Worm (Caenorhabditis elegans) whole organism, young adult: ENCODE measurements around the gene F58G1.3.

ENCODE experiments used
- B0019.2 ChIP-seq: fragments of 200-800 bp; sonication (Bioruptor generic); conservative IDR thresholded peaks from 2 replicates; pipeline ENCODE4 v1.3.6; 2022; ENCODE audit warnings: missing genetic modification reagents, missing genetic modification characterization, missing compliant biosample characterization
- B0035.1 ChIP-seq: sonication (generic microtip); optimal IDR thresholded peaks from 2 replicates; lab custom pipeline; 2016; ENCODE audit warnings: missing genetic modification characterization, mild to moderate bottlenecking, missing compliant biosample characterization, missing genotype, missing genetic modification reagents
- B0336.3 ChIP-seq: fragments of 200-800 bp; sonication (Bioruptor generic); IDR thresholded peaks from 2 replicates; pipeline ENCODE4 v1.3.6; 2022; ENCODE audit warnings: missing genetic modification characterization, missing compliant biosample characterization
- C06A6.2 ChIP-seq: fragments of 200-800 bp; sonication (Bioruptor generic); conservative IDR thresholded peaks from 2 replicates; pipeline ENCODE4 v1.3.6; 2022; ENCODE audit warnings: missing genetic modification characterization, missing compliant biosample characterization
- F22D6.2 ChIP-seq: sonication (generic microtip); optimal IDR thresholded peaks from 2 replicates; lab custom pipeline; 2016; ENCODE audit warnings: mild to moderate bottlenecking, missing genetic modification characterization, missing compliant biosample characterization
- F37B4.10 ChIP-seq: fragments of 200-800 bp; sonication (Bioruptor generic); IDR thresholded peaks from 2 replicates; pipeline ENCODE4 v1.3.6; 2022; ENCODE audit warnings: missing genetic modification characterization, missing compliant biosample characterization
- F57C9.4 ChIP-seq: sonication (generic microtip); optimal IDR thresholded peaks from 2 replicates; lab custom pipeline; 2017; ENCODE audit warnings: mild to moderate bottlenecking, missing genetic modification characterization, missing compliant biosample characterization
- K12H6.12 ChIP-seq: fragments of 200-800 bp; sonication (Bioruptor generic); optimal IDR thresholded peaks from 2 replicates; lab custom pipeline; 2018; ENCODE audit warnings: mild to moderate bottlenecking, missing genetic modification characterization, missing compliant biosample characterization
- T07F8.4 ChIP-seq: sonication (generic microtip); optimal IDR thresholded peaks from 2 replicates; lab custom pipeline; 2016; ENCODE audit warnings: mild to moderate bottlenecking, missing genetic modification characterization, moderate library complexity, missing compliant biosample characterization
- T26A5.8 ChIP-seq: sonication (generic microtip); optimal IDR thresholded peaks from 2 replicates; lab custom pipeline; 2016; ENCODE audit warnings: missing genetic modification characterization, missing compliant biosample characterization
- Y79H2A.3 ChIP-seq: fragments of 200-800 bp; sonication (Bioruptor generic); conservative IDR thresholded peaks from 2 replicates; pipeline ENCODE4 v1.3.6; 2022; ENCODE audit warnings: missing genetic modification reagents, missing genetic modification characterization, missing compliant biosample characterization
- akir-1 ChIP-seq: fragments of 200-800 bp; sonication (Bioruptor generic); optimal IDR thresholded peaks from 2 replicates; lab custom pipeline; 2018; ENCODE audit warnings: mild to moderate bottlenecking, missing genetic modification characterization, moderate library complexity, missing compliant biosample characterization
- athp-1 ChIP-seq: sonication (generic microtip); optimal IDR thresholded peaks from 2 replicates; lab custom pipeline; 2017; ENCODE audit warnings: mild to moderate bottlenecking, missing genetic modification characterization, missing compliant biosample characterization
- bed-2 ChIP-seq: fragments of 200-800 bp; sonication (Bioruptor generic); IDR thresholded peaks from 2 replicates; pipeline ENCODE4 v1.3.6; 2022; ENCODE audit warnings: missing genetic modification reagents, missing genetic modification characterization, missing compliant biosample characterization
- ceh-27 ChIP-seq: fragments of 200-800 bp; sonication (Bioruptor generic); optimal IDR thresholded peaks from 2 replicates; lab custom pipeline; 2018; ENCODE audit warnings: mild to moderate bottlenecking, missing genetic modification characterization, moderate library complexity, missing compliant biosample characterization
- ceh-79 ChIP-seq: sonication (generic microtip); optimal IDR thresholded peaks from 2 replicates; lab custom pipeline; 2017; ENCODE audit warnings: mild to moderate bottlenecking, missing genetic modification characterization, missing compliant biosample characterization
- ceh-91 ChIP-seq: fragments of 200-800 bp; sonication (Bioruptor generic); IDR thresholded peaks from 2 replicates; pipeline ENCODE4 v1.3.6; 2022; ENCODE audit warnings: missing genetic modification reagents, missing genetic modification characterization, missing compliant biosample characterization
- dox-1 ChIP-seq: fragments of 200-800 bp; sonication (Bioruptor generic); IDR thresholded peaks from 2 replicates; pipeline ENCODE4 v1.3.6; 2022; ENCODE audit warnings: missing genetic modification reagents, missing genetic modification characterization, missing compliant biosample characterization
- dpff-1 ChIP-seq: sonication (generic microtip); optimal IDR thresholded peaks from 2 replicates; lab custom pipeline; 2017; ENCODE audit warnings: mild to moderate bottlenecking, missing genetic modification characterization, missing compliant biosample characterization
- dpl-1 ChIP-seq: fragments of 150-350 bp; optimal IDR thresholded peaks from 2 replicates; lab custom pipeline; 2014; ENCODE audit warnings: missing biosample characterization, missing genetic modification reagents, missing genetic modification characterization
- efl-1 ChIP-seq: fragments of 150-350 bp; optimal IDR thresholded peaks from 2 replicates; lab custom pipeline; 2014; ENCODE audit warnings: missing biosample characterization, missing genetic modification reagents, missing genetic modification characterization
- egl-44 ChIP-seq: fragments of 200-800 bp; sonication (Bioruptor generic); IDR thresholded peaks from 2 replicates; pipeline ENCODE4 v1.3.6; 2022; ENCODE audit warnings: missing genetic modification reagents, missing genetic modification characterization, missing compliant biosample characterization
- ekl-4 ChIP-seq: fragments of 200-800 bp; sonication (Bioruptor generic); IDR thresholded peaks from 2 replicates; pipeline ENCODE4 v1.3.6; 2022; ENCODE audit warnings: missing genetic modification reagents, missing genetic modification characterization, missing compliant biosample characterization
- hmg-1.2 ChIP-seq: fragments of 200-800 bp; sonication (Bioruptor generic); IDR thresholded peaks from 2 replicates; pipeline ENCODE4 v1.3.6; 2022; ENCODE audit warnings: missing genetic modification reagents, missing genetic modification characterization, missing compliant biosample characterization
- lin-26 ChIP-seq: fragments of 200-800 bp; sonication (Bioruptor generic); IDR thresholded peaks from 2 replicates; pipeline ENCODE4 v1.3.6; 2022; ENCODE audit warnings: missing genetic modification reagents, missing genetic modification characterization, missing compliant biosample characterization
- lin-35 ChIP-seq, 3 experiments: fragments of 150-350 bp in 2 of 3; sonication (generic microtip) in 1 of 3; optimal IDR thresholded peaks; 2 replicates each; lab custom pipeline; 2014 to 2018; ENCODE audit warnings: missing biosample characterization in 3 of 3, missing genetic modification characterization in 3 of 3, missing genetic modification reagents in 3 of 3
- lin-54 ChIP-seq: fragments of 200-800 bp; sonication (Bioruptor generic); optimal IDR thresholded peaks from 2 replicates; lab custom pipeline; 2018; ENCODE audit warnings: mild to moderate bottlenecking, missing genetic modification characterization, missing compliant biosample characterization
- lir-1 ChIP-seq: fragments of 200-800 bp; sonication (Bioruptor generic); conservative IDR thresholded peaks from 2 replicates; pipeline ENCODE4 v1.3.6; 2022; ENCODE audit warnings: missing genetic modification reagents, missing genetic modification characterization, missing compliant biosample characterization
- lsl-1 ChIP-seq: fragments of 200-800 bp; sonication (Bioruptor generic); optimal IDR thresholded peaks from 2 replicates; lab custom pipeline; 2018; ENCODE audit warnings: mild to moderate bottlenecking, missing genetic modification characterization, moderate library complexity, missing compliant biosample characterization
- lsy-27 ChIP-seq: sonication (generic microtip); optimal IDR thresholded peaks from 2 replicates; lab custom pipeline; 2017; ENCODE audit warnings: missing genetic modification characterization, mild to moderate bottlenecking, missing compliant biosample characterization, antibody characterized with exemption, missing genotype, borderline replicate concordance; ENCODE audit not compliant: insufficient read depth
- madf-3 ChIP-seq: fragments of 200-800 bp; sonication (Bioruptor generic); IDR thresholded peaks from 2 replicates; pipeline ENCODE4 v1.3.6; 2022; ENCODE audit warnings: missing genetic modification reagents, missing genetic modification characterization, missing compliant biosample characterization
- madf-6 ChIP-seq: fragments of 200-800 bp; sonication (Bioruptor generic); IDR thresholded peaks from 2 replicates; pipeline ENCODE4 v1.3.6; 2022; ENCODE audit warnings: missing genetic modification reagents, missing genetic modification characterization, missing compliant biosample characterization
- madf-8 ChIP-seq: fragments of 200-800 bp; sonication (Bioruptor generic); conservative IDR thresholded peaks from 2 replicates; pipeline ENCODE4 v1.3.6; 2022; ENCODE audit warnings: missing genetic modification reagents, missing genetic modification characterization, missing compliant biosample characterization
- mel-28 ChIP-seq: sonication (generic microtip); optimal IDR thresholded peaks from 2 replicates; lab custom pipeline; 2016; ENCODE audit warnings: borderline replicate concordance, mild to moderate bottlenecking, missing genetic modification characterization, missing compliant biosample characterization
- mxl-1 ChIP-seq: sonication (generic microtip); optimal IDR thresholded peaks from 2 replicates; lab custom pipeline; 2016; ENCODE audit warnings: missing genetic modification characterization, missing compliant biosample characterization
- nfya-1 ChIP-seq: sonication (generic microtip); optimal IDR thresholded peaks from 2 replicates; lab custom pipeline; 2017; ENCODE audit warnings: antibody characterized with exemption, missing compliant biosample characterization, missing genetic modification characterization, borderline replicate concordance; ENCODE audit not compliant: insufficient read depth
- nfyb-1 ChIP-seq: fragments of 200-800 bp; sonication (Bioruptor generic); IDR thresholded peaks from 2 replicates; pipeline ENCODE4 v1.3.6; 2022; ENCODE audit warnings: missing genetic modification reagents, missing genetic modification characterization, missing compliant biosample characterization
- nhr-120 ChIP-seq: fragments of 200-800 bp; sonication (Bioruptor generic); IDR thresholded peaks from 2 replicates; pipeline ENCODE4 v1.3.6; 2022; ENCODE audit warnings: missing genetic modification characterization, missing compliant biosample characterization
- nhr-90 ChIP-seq: sonication (generic microtip); optimal IDR thresholded peaks from 2 replicates; lab custom pipeline; 2016; ENCODE audit warnings: missing genotype, mild to moderate bottlenecking, missing genetic modification characterization, missing compliant biosample characterization
- pbrm-1 ChIP-seq: fragments of 200-800 bp; sonication (Bioruptor generic); IDR thresholded peaks from 2 replicates; pipeline ENCODE4 v1.3.6; 2022; ENCODE audit warnings: missing genetic modification reagents, missing genetic modification characterization, missing compliant biosample characterization
- repo-1 ChIP-seq: sonication (generic microtip); optimal IDR thresholded peaks from 2 replicates; lab custom pipeline; 2017; ENCODE audit warnings: mild to moderate bottlenecking, missing genetic modification characterization, missing compliant biosample characterization
- rpc-1 ChIP-seq, 2 experiments: fragments of 150-350 bp in 1 of 2; sonication (generic microtip) in 1 of 2; optimal IDR thresholded peaks; 2 replicates each; lab custom pipeline; 2014 to 2018; ENCODE audit warnings: missing biosample characterization in 1 of 2, missing genetic modification characterization in 1 of 2, missing genetic modification reagents in 1 of 2, missing genotype in 1 of 2
- sdz-38 ChIP-seq: sonication (generic microtip); optimal IDR thresholded peaks from 2 replicates; lab custom pipeline; 2016; ENCODE audit warnings: missing genotype, missing genetic modification characterization, missing compliant biosample characterization
- snpc-1.3 ChIP-seq: sonication (generic microtip); optimal IDR thresholded peaks from 2 replicates; lab custom pipeline; 2017; ENCODE audit warnings: missing genetic modification characterization, mild to moderate bottlenecking, missing compliant biosample characterization, antibody characterized with exemption, moderate library complexity, missing genotype, missing genetic modification reagents; ENCODE audit not compliant: insufficient read depth
- sptf-2 ChIP-seq: fragments of 200-800 bp; sonication (Bioruptor generic); optimal IDR thresholded peaks from 2 replicates; lab custom pipeline; 2018; ENCODE audit warnings: mild to moderate bottlenecking, missing genetic modification characterization, missing compliant biosample characterization
- xnd-1 ChIP-seq: sonication (generic microtip); optimal IDR thresholded peaks from 2 replicates; lab custom pipeline; 2016; ENCODE audit warnings: missing genotype, missing genetic modification reagents, missing genetic modification characterization, missing compliant biosample characterization
- zim-3 ChIP-seq: sonication (generic microtip); optimal IDR thresholded peaks from 2 replicates; lab custom pipeline; 2017; ENCODE audit warnings: mild to moderate bottlenecking, missing genetic modification characterization, moderate library complexity, missing compliant biosample characterization
- ztf-22 ChIP-seq: fragments of 200-800 bp; sonication (Bioruptor generic); optimal IDR thresholded peaks from 2 replicates; lab custom pipeline; 2018; ENCODE audit warnings: mild to moderate bottlenecking, missing genetic modification characterization, moderate library complexity, missing compliant biosample characterization
- ztf-26 ChIP-seq: sonication (generic microtip); optimal IDR thresholded peaks from 2 replicates; lab custom pipeline; 2017; ENCODE audit warnings: missing genetic modification characterization, missing compliant biosample characterization

The F58G1.3 gene

DNA sequence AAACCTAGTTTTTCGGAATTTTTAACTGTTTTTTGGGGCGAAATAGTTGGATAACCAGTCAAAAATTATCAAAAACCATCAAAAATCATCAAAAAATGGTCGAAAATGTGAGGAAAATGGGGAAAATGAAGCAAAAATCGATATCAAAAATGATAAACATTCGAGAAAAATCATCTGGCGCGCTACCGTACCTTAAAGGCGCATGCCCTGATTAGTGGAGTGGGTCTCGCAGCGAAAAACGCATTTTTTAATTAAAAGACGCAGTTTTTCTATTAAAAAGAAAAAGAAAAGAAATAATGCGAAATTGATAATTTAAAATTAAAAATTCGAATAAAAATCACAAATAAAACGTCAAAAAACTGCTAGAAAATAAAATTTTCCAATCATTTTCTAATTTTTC lies 47.7 kb downstream of the F58G1.3 start, which contains the start of gene F35C5.1 (continued):
- TF ChIP-seq zim-3, result no peak
- TF ChIP-seq dpff-1 (tag; lab: Kevin White, UChicago), result no peak
- TF ChIP-seq K12H6.12 (tag; lab: Kevin White, UChicago), result no peak
- TF ChIP-seq akir-1 (GFP tag; lab: Kevin White, UChicago), result no peak
- peak; percentile 94 for TF ChIP-seq lsl-1 (GFP tag; lab: Kevin White, UChicago)
- no peak for TF ChIP-seq athp-1 (tag; lab: Kevin White, UChicago)
- TF ChIP-seq T07F8.4 (tag; lab: Kevin White, UChicago), result no peak
- no peak for TF ChIP-seq ekl-4
- TF ChIP-seq ceh-91 (GFP tag; lab: Robert Waterston, UW), result peak; percentile 72
- no peak for TF ChIP-seq nhr-120 (GFP tag; lab: Robert Waterston, UW)
- no peak for TF ChIP-seq F22D6.2 (tag; lab: Kevin White, UChicago)
- peak; percentile 95 for TF ChIP-seq madf-6 (GFP tag; lab: Robert Waterston, UW)
- TF ChIP-seq dpl-1 (GFP tag; lab: Kevin White, UChicago), result peak; percentile 76
- no peak for TF ChIP-seq mxl-1 (tag; lab: Kevin White, UChicago)
- TF ChIP-seq nfya-1, result no peak
- TF ChIP-seq B0035.1, result no peak
- no peak for TF ChIP-seq lsy-27 (tag; lab: Kevin White, UChicago)
- no peak for TF ChIP-seq egl-44 (GFP tag; lab: Robert Waterston, UW)
- peak; percentile 83 for TF ChIP-seq madf-8 (GFP tag; lab: Robert Waterston, UW)
- no peak for TF ChIP-seq ceh-79
- TF ChIP-seq sptf-2 (GFP tag; lab: Kevin White, UChicago), result no peak
- TF ChIP-seq lin-26 (GFP tag; lab: Robert Waterston, UW), result no peak
- 0 out of 2 replicates have a peak, but pooled peaks have one; percentile 20 for TF ChIP-seq nfyb-1 (GFP tag; lab: Robert Waterston, UW)
- TF ChIP-seq sdz-38 (tag; lab: Kevin White, UChicago), result no peak
- no peak for TF ChIP-seq bed-2 (GFP tag; lab: Robert Waterston, UW)
- TF ChIP-seq madf-3 (GFP tag; lab: Robert Waterston, UW), result no peak
- TF ChIP-seq nhr-90 (tag; lab: Kevin White, UChicago), result no peak
- TF ChIP-seq hmg-1.2 (GFP tag; lab: Robert Waterston, UW), result no peak
- peak; percentile 88 for TF ChIP-seq xnd-1 (tag; lab: Kevin White, UChicago)
- no peak for TF ChIP-seq ceh-27 (GFP tag; lab: Kevin White, UChicago)
- no peak for TF ChIP-seq B0336.3 (GFP tag; lab: Robert Waterston, UW)
- no peak; the same call in 1 of the 2 replicates for TF ChIP-seq B0019.2
- TF ChIP-seq F37B4.10, result no peak
- no peak for TF ChIP-seq snpc-1.3 (tag; lab: Kevin White, UChicago)
- TF ChIP-seq lin-54 (GFP tag; lab: Kevin White, UChicago), result peak; percentile 67
- TF ChIP-seq C06A6.2 (GFP tag; lab: Robert Waterston, UW), result no peak
- TF ChIP-seq Y79H2A.3 (GFP tag; lab: Robert Waterston, UW), result no peak
- TF ChIP-seq ztf-26 (tag; lab: Kevin White, UChicago), result no peak
- peak; percentile 87 for TF ChIP-seq efl-1 (GFP tag; lab: Kevin White, UChicago)
- no peak for TF ChIP-seq rpc-1 (optimal IDR thresholded peaks at IDR 0.05; lab: Kevin White, UChicago)
- no peak for TF ChIP-seq rpc-1 (tag; optimal IDR thresholded peaks at IDR 0.05; lab: Kevin White, UChicago)
- peak; percentile 68; the same call in 1 of the 2 replicates for TF ChIP-seq dox-1 (GFP tag; lab: Robert Waterston, UW)
- 0 out of 2 replicates have a peak, but pooled peaks have one; percentile 15 for TF ChIP-seq pbrm-1 (GFP tag; lab: Robert Waterston, UW)
- TF ChIP-seq F57C9.4 (tag; lab: Kevin White, UChicago), result no peak
- no peak for TF ChIP-seq mel-28 (tag; lab: Kevin White, UChicago)
- TF ChIP-seq lin-35 (GFP tag; optimal IDR thresholded peaks at IDR 0.05; lab: Kevin White, UChicago), result peak in 1 of 3 experiments; percentile 11
- no peak for TF ChIP-seq ztf-22 (GFP tag; lab: Kevin White, UChicago)
- no peak for TF ChIP-seq lir-1 (GFP tag; lab: Robert Waterston, UW)
- no peak for TF ChIP-seq T26A5.8 (tag; lab: Kevin White, UChicago)
- TF ChIP-seq repo-1 (tag; lab: Kevin White, UChicago), result no peak
